Fruit fly (Drosophila melanogaster) whole organism, embryonic: ENCODE data around the gene Vps37B.

Experiments used
- ATbp ChIP-seq: fragments of 200-800 bp; sonication (Bioruptor generic); optimal IDR thresholded peaks from 2 replicates; lab custom pipeline; 2017; ENCODE audit warnings: missing biosample characterization, mild to moderate bottlenecking, missing genetic modification characterization, missing genetic modification reagents
- Ada2b ChIP-seq: fragments of 200-800 bp; sonication (Bioruptor generic); IDR thresholded peaks from 2 replicates; pipeline ENCODE4 v1.3.6; 2022; ENCODE audit warnings: missing biosample characterization, missing genetic modification characterization
- B-H2 ChIP-seq: fragments of 200-800 bp; sonication (Bioruptor generic); optimal IDR thresholded peaks from 2 replicates; lab custom pipeline; 2018; ENCODE audit warnings: missing biosample characterization, mild to moderate bottlenecking, missing genetic modification characterization
- Blimp-1 ChIP-seq: fragments of 200-800 bp; sonication (Bioruptor generic); optimal IDR thresholded peaks from 3 replicates; lab custom pipeline; 2018; ENCODE audit warnings: missing biosample characterization, missing genetic modification characterization, mild to moderate bottlenecking, moderate library complexity, missing genetic modification reagents
- CG10654 ChIP-seq: fragments of 200-800 bp; sonication (Bioruptor generic); optimal IDR thresholded peaks from 2 replicates; lab custom pipeline; 2016; ENCODE audit warnings: missing biosample characterization, missing genetic modification characterization
- CG10959 ChIP-seq: fragments of 200-800 bp; sonication (Bioruptor generic); IDR thresholded peaks from 2 replicates; pipeline ENCODE4 v1.3.6; 2022; ENCODE audit warnings: missing biosample characterization, missing genetic modification characterization
- CG11560 ChIP-seq: fragments of 200-800 bp; sonication (Bioruptor generic); IDR thresholded peaks from 3 replicates; pipeline ENCODE4 v1.3.6; 2022; ENCODE audit warnings: missing biosample characterization, missing genetic modification characterization
- CG11696 ChIP-seq: fragments of 200-800 bp; sonication (Bioruptor generic); IDR thresholded peaks from 2 replicates; pipeline ENCODE4 v1.3.6; 2022; ENCODE audit warnings: missing biosample characterization, missing genetic modification characterization
- CG11723 ChIP-seq: fragments of 200-800 bp; sonication (Bioruptor generic); optimal IDR thresholded peaks from 2 replicates; lab custom pipeline; 2017; ENCODE audit warnings: missing biosample characterization, mild to moderate bottlenecking, missing genetic modification characterization
- CG13123 ChIP-seq: fragments of 200-800 bp; sonication (Bioruptor generic); optimal IDR thresholded peaks from 2 replicates; lab custom pipeline; 2016; ENCODE audit warnings: missing biosample characterization, missing genetic modification characterization
- CG17186 ChIP-seq: fragments of 200-800 bp; sonication (Bioruptor generic); optimal IDR thresholded peaks from 3 replicates; lab custom pipeline; 2017; ENCODE audit warnings: missing biosample characterization, missing genetic modification reagents, missing genetic modification characterization
- CG17829 ChIP-seq: fragments of 200-800 bp; optimal IDR thresholded peaks from 2 replicates; lab custom pipeline; 2019; ENCODE audit warnings: missing biosample characterization, mild to moderate bottlenecking, missing genetic modification characterization, moderate library complexity
- CG2889 ChIP-seq: fragments of 200-800 bp; sonication (Bioruptor generic); IDR thresholded peaks from 3 replicates; pipeline ENCODE4 v1.3.6; 2022; ENCODE audit warnings: missing biosample characterization, missing genetic modification characterization
- CG33213 ChIP-seq: fragments of 200-800 bp; sonication (Bioruptor generic); optimal IDR thresholded peaks from 3 replicates; lab custom pipeline; 2016; ENCODE audit warnings: missing biosample characterization, missing genetic modification characterization
- CG4617 ChIP-seq: fragments of 200-800 bp; sonication (Bioruptor generic); optimal IDR thresholded peaks from 3 replicates; lab custom pipeline; 2016; ENCODE audit warnings: missing biosample characterization, missing genetic modification characterization, borderline replicate concordance
- CG4707 ChIP-seq: fragments of 200-800 bp; sonication (Bioruptor generic); optimal IDR thresholded peaks from 2 replicates; lab custom pipeline; 2018; ENCODE audit warnings: missing biosample characterization, mild to moderate bottlenecking, missing genetic modification characterization, moderate library complexity
- CG5953 ChIP-seq: fragments of 200-800 bp; sonication (Bioruptor generic); IDR thresholded peaks from 2 replicates; pipeline ENCODE4 v1.3.6; 2022; ENCODE audit warnings: missing biosample characterization, missing genetic modification characterization
- CG6791 ChIP-seq: fragments of 200-800 bp; sonication (Bioruptor generic); IDR thresholded peaks from 3 replicates; pipeline ENCODE4 v1.3.6; 2022; ENCODE audit warnings: missing biosample characterization, missing genetic modification characterization; ENCODE audit not compliant: partially characterized antibody
- CG8388 ChIP-seq: fragments of 200-800 bp; sonication (Bioruptor generic); optimal IDR thresholded peaks from 2 replicates; lab custom pipeline; 2019; ENCODE audit warnings: missing biosample characterization, mild to moderate bottlenecking, missing genetic modification characterization, moderate library complexity
- CG8924 ChIP-seq: fragments of 200-800 bp; optimal IDR thresholded peaks from 3 replicates; lab custom pipeline; 2019; ENCODE audit warnings: missing biosample characterization, mild to moderate bottlenecking, missing genetic modification characterization, moderate library complexity
- CG9727 ChIP-seq: fragments of 200-800 bp; sonication (Bioruptor generic); optimal IDR thresholded peaks from 3 replicates; lab custom pipeline; 2017; ENCODE audit warnings: missing biosample characterization, mild to moderate bottlenecking, missing genetic modification characterization
- CG9876 ChIP-seq: fragments of 200-800 bp; sonication (Bioruptor generic); optimal IDR thresholded peaks from 2 replicates; lab custom pipeline; 2016; ENCODE audit warnings: missing biosample characterization, missing genetic modification characterization
- Doc3 ChIP-seq: fragments of 200-800 bp; sonication (Bioruptor generic); IDR thresholded peaks from 3 replicates; pipeline ENCODE4 v1.3.6; 2022; ENCODE audit warnings: missing biosample characterization, missing genetic modification characterization; ENCODE audit not compliant: partially characterized antibody
- E2f1 ChIP-seq: fragments of 200-800 bp; sonication (Bioruptor generic); IDR thresholded peaks from 2 replicates; pipeline ENCODE4 v1.3.6; 2022; ENCODE audit warnings: missing biosample characterization, missing genetic modification characterization
- Eip74EF ChIP-seq, 2 experiments: fragments of 200-800 bp in 1 of 2; fragments of >200 bp in 1 of 2; sonication (Bioruptor generic) in 1 of 2; optimal IDR thresholded peaks; 2 replicates each; lab custom pipeline; 2017 to 2019; ENCODE audit warnings: missing biosample characterization in 2 of 2, missing genetic modification characterization in 2 of 2, mild to moderate bottlenecking in 1 of 2, moderate library complexity in 1 of 2
- Elba2 ChIP-seq: fragments of 200-800 bp; sonication (Bioruptor generic); optimal IDR thresholded peaks from 3 replicates; lab custom pipeline; 2016; ENCODE audit warnings: missing biosample characterization, missing genetic modification characterization
- HLH3B ChIP-seq: fragments of 200-800 bp; sonication (Bioruptor generic); IDR thresholded peaks from 2 replicates; pipeline ENCODE4 v1.3.6; 2022; ENCODE audit warnings: missing biosample characterization, missing genetic modification characterization
- Hr3 ChIP-seq: fragments of 200-800 bp; sonication (Bioruptor generic); optimal IDR thresholded peaks from 3 replicates; lab custom pipeline; 2016; ENCODE audit warnings: missing biosample characterization, missing genetic modification characterization
- Max ChIP-seq: fragments of 200-800 bp; sonication (Bioruptor generic); optimal IDR thresholded peaks from 2 replicates; lab custom pipeline; 2016; ENCODE audit warnings: missing biosample characterization, mild to moderate bottlenecking, missing genetic modification characterization
- Neu2 ChIP-seq: fragments of 200-800 bp; sonication (Bioruptor generic); optimal IDR thresholded peaks from 3 replicates; lab custom pipeline; 2016; ENCODE audit warnings: missing biosample characterization, missing genetic modification characterization, borderline replicate concordance
- Rfx ChIP-seq: fragments of 200-800 bp; sonication (Bioruptor generic); IDR thresholded peaks from 2 replicates; pipeline ENCODE4 v1.3.6; 2022; ENCODE audit warnings: missing biosample characterization, missing genetic modification characterization
- Side ChIP-seq: fragments of 200-800 bp; sonication (Bioruptor generic); optimal IDR thresholded peaks from 2 replicates; lab custom pipeline; 2016; ENCODE audit warnings: missing biosample characterization, missing genetic modification characterization
- Trl ChIP-seq, 3 experiments: fragments of >200 bp in 2 of 3; fragments of 200-800 bp in 1 of 3; sonication (Bioruptor generic) in 1 of 3; optimal IDR thresholded peaks; 2 replicates in 1 of 3; 3 replicates in 2 of 3; lab custom pipeline; 2016 to 2017; ENCODE audit warnings: missing biosample characterization in 1 of 3, missing genetic modification characterization in 1 of 3
- ac ChIP-seq: fragments of 200-800 bp; sonication (Bioruptor generic); optimal IDR thresholded peaks from 3 replicates; lab custom pipeline; 2017; ENCODE audit warnings: missing biosample characterization, mild to moderate bottlenecking, missing genetic modification characterization
- az2 ChIP-seq: fragments of 200-800 bp; sonication (Bioruptor generic); optimal IDR thresholded peaks from 3 replicates; lab custom pipeline; 2016; ENCODE audit warnings: missing biosample characterization, missing genetic modification characterization
- btn ChIP-seq: fragments of 200-800 bp; sonication (Bioruptor generic); optimal IDR thresholded peaks from 2 replicates; lab custom pipeline; 2016; ENCODE audit warnings: missing biosample characterization, missing genetic modification characterization
- dmrt11E ChIP-seq: fragments of 200-800 bp; sonication (Bioruptor generic); optimal IDR thresholded peaks from 3 replicates; lab custom pipeline; 2018; ENCODE audit warnings: missing biosample characterization, mild to moderate bottlenecking, missing genetic modification characterization, moderate library complexity
- gfzf ChIP-seq: fragments of 200-800 bp; sonication (Bioruptor generic); optimal IDR thresholded peaks from 2 replicates; lab custom pipeline; 2016; ENCODE audit warnings: missing biosample characterization, mild to moderate bottlenecking, missing genetic modification characterization, moderate library complexity
- ind ChIP-seq: fragments of 200-800 bp; sonication (Bioruptor generic); optimal IDR thresholded peaks from 3 replicates; lab custom pipeline; 2016; ENCODE audit warnings: missing biosample characterization, missing genetic modification characterization
- luna ChIP-seq: fragments of 200-800 bp; sonication (Bioruptor generic); optimal IDR thresholded peaks from 2 replicates; lab custom pipeline; 2016; ENCODE audit warnings: missing biosample characterization, missing genetic modification characterization
- nerfin-1 ChIP-seq: fragments of 200-800 bp; sonication (Bioruptor generic); optimal IDR thresholded peaks from 3 replicates; lab custom pipeline; 2019; ENCODE audit warnings: missing biosample characterization, mild to moderate bottlenecking, missing genetic modification characterization, moderate library complexity
- onecut ChIP-seq: fragments of 200-800 bp; sonication (Bioruptor generic); IDR thresholded peaks from 2 replicates; pipeline ENCODE4 v1.3.6; 2022; ENCODE audit warnings: missing biosample characterization, missing genetic modification characterization
- org-1 ChIP-seq: fragments of 200-800 bp; sonication (Bioruptor generic); optimal IDR thresholded peaks from 2 replicates; lab custom pipeline; 2017; ENCODE audit warnings: missing biosample characterization, missing genetic modification characterization
- tin ChIP-seq: fragments of 200-800 bp; sonication (Bioruptor generic); optimal IDR thresholded peaks from 3 replicates; lab custom pipeline; 2016; ENCODE audit warnings: missing biosample characterization, missing genetic modification characterization
- tll ChIP-seq, 2 experiments: fragments of 200-800 bp in 1 of 2; fragments of >200 bp in 1 of 2; sonication (Bioruptor generic) in 1 of 2; optimal IDR thresholded peaks; 2 replicates each; lab custom pipeline; 2017 to 2019; ENCODE audit warnings: missing biosample characterization in 2 of 2, missing genetic modification characterization in 2 of 2, mild to moderate bottlenecking in 1 of 2, moderate library complexity in 1 of 2
- trh ChIP-seq: fragments of 200-800 bp; sonication (Bioruptor generic); optimal IDR thresholded peaks from 2 replicates; lab custom pipeline; 2016; ENCODE audit warnings: missing biosample characterization, missing genetic modification characterization
- unc-4 ChIP-seq: fragments of 200-800 bp; sonication (Bioruptor generic); IDR thresholded peaks from 2 replicates; pipeline ENCODE4 v1.3.6; 2022; ENCODE audit warnings: missing biosample characterization, missing genetic modification characterization; ENCODE audit not compliant: partially characterized antibody

Gene Vps37B

DNA sequence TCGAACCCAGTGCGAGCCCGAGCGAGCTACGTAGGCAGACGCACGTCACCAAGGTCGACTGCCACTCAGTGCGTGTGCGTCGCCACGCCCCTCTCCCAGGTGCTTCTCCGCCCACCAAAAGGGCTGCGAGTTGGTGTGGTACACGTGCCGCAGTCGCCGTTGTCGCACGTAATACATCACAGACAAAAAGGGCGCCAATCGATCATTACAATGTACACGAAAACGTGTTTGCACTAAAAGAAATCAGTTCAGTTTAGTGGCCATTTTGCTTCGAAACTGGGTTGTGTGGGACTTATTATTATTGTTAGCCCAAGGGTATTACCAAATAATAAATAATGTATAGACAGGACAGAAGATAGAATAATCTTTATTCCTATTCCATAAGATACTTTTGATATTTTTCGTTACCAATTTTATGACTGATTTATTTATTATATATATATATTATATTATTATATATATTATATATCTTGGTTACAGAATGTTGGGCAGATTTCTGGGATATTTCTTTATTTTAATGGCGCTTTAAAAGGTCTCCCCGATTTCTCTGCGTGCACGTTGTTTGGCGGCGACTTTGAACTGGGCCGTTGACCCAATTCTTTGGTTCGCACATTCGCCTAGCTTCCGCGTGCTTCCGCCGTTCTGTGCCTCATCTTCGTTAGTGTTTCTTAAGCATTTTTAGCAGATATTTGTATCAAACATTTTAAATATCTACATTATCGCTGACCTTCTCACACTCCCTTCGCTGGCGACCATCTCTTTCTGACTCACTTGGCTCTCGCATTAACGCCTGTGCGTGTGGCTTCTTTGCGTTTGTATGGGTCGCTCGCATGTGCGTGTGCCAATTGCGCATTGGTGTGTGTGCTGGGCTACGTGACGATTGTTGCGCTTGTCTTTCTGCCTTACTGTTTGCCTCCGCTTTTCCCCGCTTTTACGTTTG is 37.6 kb downstream of the Vps37B start (continued):
- TF ChIP-seq Elba2 (GFP tag; lab: Kevin White, UChicago) (no peak), Eip74EF (GFP tag; optimal IDR thresholded peaks at IDR 0.05; lab: Kevin White, UChicago) (peak in 1 of 2 experiments; percentile 96), gfzf (GFP tag; lab: Kevin White, UChicago) (no peak), E2f1 (peak; percentile 72), az2 (GFP tag; lab: Kevin White, UChicago) (peak; percentile 71), Doc3 (GFP tag; lab: Robert Waterston, UW) (peak; percentile 16; the same call in 1 of the 3 replicates), CG17186 (GFP tag; lab: Kevin White, UChicago) (no peak), tll (GFP tag; optimal IDR thresholded peaks at IDR 0.05; lab: Kevin White, UChicago) (no peak), CG10959 (GFP tag; lab: Robert Waterston, UW) (0 out of 2 replicates have a peak, but pooled peaks have one; percentile 32), Side (GFP tag; lab: Kevin White, UChicago) (no peak), dmrt11E (tag; lab: Kevin White, UChicago) (peak; percentile 83), Blimp-1 (peak; percentile 82), CG11723 (GFP tag; lab: Kevin White, UChicago) (peak; percentile 63), CG10654 (GFP tag; lab: Kevin White, UChicago) (peak; percentile 65), CG4617 (peak; percentile 17), Max (GFP tag; lab: Kevin White, UChicago) (peak; percentile 69), CG5953 (GFP tag; lab: Robert Waterston, UW) (no peak; the same call in 1 of the 2 replicates), Trl (optimal IDR thresholded peaks at IDR 0.05; lab: Kevin White, UChicago) (no peak), Trl (GFP tag; optimal IDR thresholded peaks at IDR 0.05; lab: Kevin White, UChicago) (no peak), ind (GFP tag; lab: Kevin White, UChicago) (peak; percentile 83), CG13123 (GFP tag; lab: Kevin White, UChicago) (peak; percentile 55), CG2889 (GFP tag; lab: Robert Waterston, UW) (0 out of 3 replicates have a peak, but pooled peaks have one; percentile 39), onecut (GFP tag; lab: Robert Waterston, UW) (no peak; the same call in none of the 2 replicates), CG6791 (GFP tag; lab: Robert Waterston, UW) (no peak), tin (GFP tag; lab: Kevin White, UChicago) (peak; percentile 82), CG8924 (peak; percentile 94), org-1 (peak; percentile 49), CG8388 (peak; percentile 83), btn (GFP tag; lab: Kevin White, UChicago) (no peak), Hr3 (GFP tag; lab: Kevin White, UChicago) (peak; percentile 89), B-H2 (GFP tag; lab: Kevin White, UChicago) (no peak), ac (GFP tag; lab: Kevin White, UChicago) (peak; percentile 72), luna (GFP tag; lab: Kevin White, UChicago) (no peak), nerfin-1 (tag; lab: Kevin White, UChicago) (peak; percentile 71), HLH3B (GFP tag; lab: Robert Waterston, UW) (peak; percentile 76), unc-4 (GFP tag; lab: Robert Waterston, UW) (no peak), CG11696 (peak; percentile 61), Rfx (GFP tag; lab: Robert Waterston, UW) (peak; percentile 83), Neu2 (no peak), ATbp (GFP tag; lab: Kevin White, UChicago) (peak; percentile 66), CG9876 (GFP tag; lab: Kevin White, UChicago) (no peak), CG33213 (GFP tag; lab: Kevin White, UChicago) (no peak), Ada2b (GFP tag; lab: Robert Waterston, UW) (peak; percentile 72), CG17829 (tag; lab: Kevin White, UChicago) (peak; percentile 93), trh (GFP tag; lab: Kevin White, UChicago) (peak; percentile 20), CG4707 (GFP tag; lab: Kevin White, UChicago) (peak; percentile 35), CG9727 (GFP tag; lab: Kevin White, UChicago) (peak; percentile 91), CG11560 (tag; lab: Robert Waterston, UW) (peak; percentile 73; the same call in 2 of the 3 replicates)
